Fruit fly (Drosophila melanogaster) whole organism, embryonic: Measurements from ENCODE around the gene dally.

ENCODE experiments used
- CG10267 ChIP-seq: fragments of 200-800 bp; sonication (Bioruptor generic); optimal IDR thresholded peaks from 2 replicates; lab custom pipeline; 2018; ENCODE audit warnings: missing biosample characterization, mild to moderate bottlenecking, missing genetic modification characterization, moderate library complexity
- CG13894 ChIP-seq: fragments of 200-800 bp; sonication (Bioruptor generic); optimal IDR thresholded peaks from 3 replicates; lab custom pipeline; 2018; ENCODE audit warnings: missing biosample characterization, mild to moderate bottlenecking, missing genetic modification characterization, moderate library complexity
- CG14965 ChIP-seq: fragments of 200-800 bp; sonication (Bioruptor generic); optimal IDR thresholded peaks from 2 replicates; lab custom pipeline; 2016; ENCODE audit warnings: missing biosample characterization, missing genetic modification characterization, borderline replicate concordance
- CG15696 ChIP-seq: fragments of 200-800 bp; sonication (Bioruptor generic); optimal IDR thresholded peaks from 2 replicates; lab custom pipeline; 2019; ENCODE audit warnings: missing biosample characterization, mild to moderate bottlenecking, missing genetic modification characterization, moderate library complexity
- CG17361 ChIP-seq: fragments of 200-800 bp; sonication (Bioruptor generic); IDR thresholded peaks from 3 replicates; pipeline ENCODE4 v1.3.6; 2022; ENCODE audit warnings: missing biosample characterization, missing genetic modification characterization
- CG17568 ChIP-seq: fragments of 200-800 bp; sonication (Bioruptor generic); optimal IDR thresholded peaks from 2 replicates; lab custom pipeline; 2018; ENCODE audit warnings: missing biosample characterization, mild to moderate bottlenecking, missing genetic modification characterization, moderate library complexity
- CG2199 ChIP-seq: fragments of 200-800 bp; sonication (Bioruptor generic); IDR thresholded peaks from 3 replicates; pipeline ENCODE4 v1.3.6; 2022; ENCODE audit warnings: missing biosample characterization, missing genetic modification characterization
- CG3163 ChIP-seq: fragments of 200-800 bp; sonication (Bioruptor generic); optimal IDR thresholded peaks from 3 replicates; lab custom pipeline; 2016; ENCODE audit warnings: missing biosample characterization, missing genetic modification characterization
- CG3847 ChIP-seq: fragments of 200-800 bp; sonication (Bioruptor generic); IDR thresholded peaks from 2 replicates; pipeline ENCODE4 v1.3.6; 2022; ENCODE audit warnings: missing biosample characterization, missing genetic modification characterization
- CG42726 ChIP-seq: fragments of 200-800 bp; sonication (Bioruptor generic); IDR thresholded peaks from 2 replicates; pipeline ENCODE4 v1.3.6; 2022; ENCODE audit warnings: missing biosample characterization, missing genetic modification characterization; ENCODE audit not compliant: partially characterized antibody
- CG4360 ChIP-seq: fragments of 200-800 bp; sonication (Bioruptor generic); IDR thresholded peaks from 2 replicates; pipeline ENCODE4 v1.3.6; 2022; ENCODE audit warnings: missing biosample characterization, missing genetic modification characterization
- CG7556 ChIP-seq: fragments of 200-800 bp; sonication (Bioruptor generic); optimal IDR thresholded peaks from 2 replicates; lab custom pipeline; 2017; ENCODE audit warnings: missing biosample characterization, mild to moderate bottlenecking, missing genetic modification characterization
- CG9727 ChIP-seq: fragments of 200-800 bp; sonication (Bioruptor generic); optimal IDR thresholded peaks from 3 replicates; lab custom pipeline; 2017; ENCODE audit warnings: missing biosample characterization, mild to moderate bottlenecking, missing genetic modification characterization
- D ChIP-seq, 2 experiments: fragments of 200-800 bp in 1 of 2; fragments of >200 bp in 1 of 2; sonication (Bioruptor generic) in 1 of 2; optimal IDR thresholded peaks; 2 replicates in 1 of 2; 3 replicates in 1 of 2; lab custom pipeline; 2017; ENCODE audit warnings: mild to moderate bottlenecking in 1 of 2, missing biosample characterization in 1 of 2, missing genetic modification characterization in 1 of 2, missing genetic modification reagents in 1 of 2
- HLH3B ChIP-seq: fragments of 200-800 bp; sonication (Bioruptor generic); IDR thresholded peaks from 2 replicates; pipeline ENCODE4 v1.3.6; 2022; ENCODE audit warnings: missing biosample characterization, missing genetic modification characterization
- MTF-1 ChIP-seq: fragments of 200-800 bp; sonication (Bioruptor generic); optimal IDR thresholded peaks from 2 replicates; lab custom pipeline; 2018; ENCODE audit warnings: missing biosample characterization, mild to moderate bottlenecking, missing genetic modification characterization, borderline replicate concordance
- Med ChIP-seq: fragments of 200-800 bp; sonication (Bioruptor generic); peaks from one replicate; lab custom pipeline; 2016; ENCODE audit warnings: missing biosample characterization, missing genetic modification characterization, mild to moderate bottlenecking, inconsistent platforms, moderate library complexity
- NK7.1 ChIP-seq: fragments of 200-800 bp; sonication (Bioruptor generic); optimal IDR thresholded peaks from 3 replicates; lab custom pipeline; 2016; ENCODE audit warnings: missing biosample characterization, missing genetic modification characterization
- Pdp1 ChIP-seq, 2 experiments: fragments of 200-800 bp; sonication (Bioruptor generic); optimal IDR thresholded peaks; 3 replicates each; lab custom pipeline; 2016; ENCODE audit warnings: missing biosample characterization in 2 of 2, missing genetic modification characterization in 2 of 2, mild to moderate bottlenecking in 1 of 2, moderate library complexity in 1 of 2
- Sox100B ChIP-seq: fragments of 200-800 bp; sonication (Bioruptor generic); optimal IDR thresholded peaks from 3 replicates; lab custom pipeline; 2018; ENCODE audit warnings: missing biosample characterization, mild to moderate bottlenecking, missing genetic modification characterization
- Stat92E ChIP-seq, 3 experiments: fragments of >200 bp in 2 of 3; fragments of 200-800 bp in 1 of 3; sonication (Bioruptor generic) in 1 of 3; optimal IDR thresholded peaks; 2 replicates each; lab custom pipeline; 2017 to 2019; ENCODE audit warnings: missing biosample characterization in 3 of 3, missing genetic modification characterization in 3 of 3, mild to moderate bottlenecking in 1 of 3, moderate library complexity in 1 of 3
- ab ChIP-seq: fragments of 200-800 bp; sonication (Bioruptor generic); optimal IDR thresholded peaks from 2 replicates; lab custom pipeline; 2016; ENCODE audit warnings: missing biosample characterization, missing genetic modification characterization
- cg ChIP-seq: fragments of 200-800 bp; sonication (Bioruptor generic); optimal IDR thresholded peaks from 3 replicates; lab custom pipeline; 2019; ENCODE audit warnings: missing biosample characterization, mild to moderate bottlenecking, missing genetic modification characterization, moderate library complexity
- chinmo ChIP-seq: fragments of 200-800 bp; sonication (Bioruptor generic); IDR thresholded peaks from 4 replicates; pipeline ENCODE4 v1.3.6; 2022; ENCODE audit warnings: missing biosample characterization, missing genetic modification characterization; ENCODE audit not compliant: partially characterized antibody
- chm ChIP-seq: fragments of 200-800 bp; sonication (Bioruptor generic); IDR thresholded peaks from 2 replicates; pipeline ENCODE4 v1.3.6; 2022; ENCODE audit warnings: missing biosample characterization, missing genetic modification characterization
- fd102C ChIP-seq: fragments of 200-800 bp; sonication (Bioruptor generic); optimal IDR thresholded peaks from 2 replicates; lab custom pipeline; 2018; ENCODE audit warnings: missing biosample characterization, mild to moderate bottlenecking, missing genetic modification characterization, moderate library complexity
- fd3F ChIP-seq: fragments of 200-800 bp; sonication (Bioruptor generic); optimal IDR thresholded peaks from 2 replicates; lab custom pipeline; 2018; ENCODE audit warnings: missing biosample characterization, mild to moderate bottlenecking, missing genetic modification characterization, moderate library complexity
- gcm ChIP-seq: fragments of 200-800 bp; sonication (Bioruptor generic); optimal IDR thresholded peaks from 2 replicates; lab custom pipeline; 2019; ENCODE audit warnings: missing biosample characterization, mild to moderate bottlenecking, missing genetic modification characterization, moderate library complexity
- gem ChIP-seq: fragments of 200-800 bp; sonication (Bioruptor generic); optimal IDR thresholded peaks from 2 replicates; lab custom pipeline; 2019; ENCODE audit warnings: missing biosample characterization, mild to moderate bottlenecking, missing genetic modification characterization, moderate library complexity
- grn ChIP-seq: fragments of 200-800 bp; sonication (Bioruptor generic); optimal IDR thresholded peaks from 3 replicates; lab custom pipeline; 2017; ENCODE audit warnings: missing biosample characterization, missing genetic modification characterization
- oc ChIP-seq: fragments of 200-800 bp; sonication (Bioruptor generic); optimal IDR thresholded peaks from 2 replicates; lab custom pipeline; 2018; ENCODE audit warnings: missing biosample characterization, mild to moderate bottlenecking, missing genetic modification characterization, moderate library complexity
- otp ChIP-seq: fragments of 200-800 bp; sonication (Bioruptor generic); IDR thresholded peaks from 3 replicates; pipeline ENCODE4, ENCODE4 v1.3.6; 2022; ENCODE audit warnings: missing biosample characterization, missing genetic modification characterization
- psq ChIP-seq: fragments of 200-800 bp; sonication (Bioruptor generic); optimal IDR thresholded peaks from 2 replicates; lab custom pipeline; 2017; ENCODE audit warnings: missing biosample characterization, missing genetic modification characterization
- sens ChIP-seq: fragments of 200-800 bp; sonication (Bioruptor generic); peaks from one replicate; lab custom pipeline; 2016; ENCODE audit warnings: missing biosample characterization, missing genetic modification characterization
- sim ChIP-seq: fragments of 200-800 bp; sonication (Bioruptor generic); IDR thresholded peaks from 2 replicates; pipeline ENCODE4 v1.3.6; 2022; ENCODE audit warnings: missing biosample characterization, missing genetic modification characterization
- so ChIP-seq: fragments of 200-800 bp; sonication (Bioruptor generic); IDR thresholded peaks from 3 replicates; pipeline ENCODE4 v1.3.6; 2022; ENCODE audit warnings: missing biosample characterization, missing genetic modification characterization
- sob ChIP-seq: fragments of 200-800 bp; sonication (Bioruptor generic); IDR thresholded peaks from 2 replicates; pipeline ENCODE4 v1.3.6; 2022; ENCODE audit warnings: missing biosample characterization, missing genetic modification characterization
- sqz ChIP-seq: fragments of 200-800 bp; sonication (Bioruptor generic); optimal IDR thresholded peaks from 3 replicates; lab custom pipeline; 2018; ENCODE audit warnings: missing biosample characterization, mild to moderate bottlenecking, missing genetic modification characterization
- tll ChIP-seq, 2 experiments: fragments of 200-800 bp in 1 of 2; fragments of >200 bp in 1 of 2; sonication (Bioruptor generic) in 1 of 2; optimal IDR thresholded peaks; 2 replicates each; lab custom pipeline; 2017 to 2019; ENCODE audit warnings: missing biosample characterization in 2 of 2, missing genetic modification characterization in 2 of 2, mild to moderate bottlenecking in 1 of 2, moderate library complexity in 1 of 2

Gene dally

dm6 chr3L:8832737-8833466 is 5.6 kb downstream of the dally start (continued):
- TF ChIP-seq tll (GFP tag; optimal IDR thresholded peaks at IDR 0.05; lab: Kevin White, UChicago): peak in 1 of 2 experiments; percentile 92

dm6 chr3L:8833467-8833802 is 6.1 kb downstream of the dally start:
- TF ChIP-seq CG10267: no peak
- TF ChIP-seq cg (GFP tag; lab: Kevin White, UChicago): peak; percentile 36
- peak; percentile 44; the same call in 1 of the 3 replicates for TF ChIP-seq CG2199 (GFP tag; lab: Robert Waterston, UW)
- TF ChIP-seq CG42726: no peak
- TF ChIP-seq so: 0 out of 3 replicates have a peak, but pooled peaks have one; percentile 5
- no peak for TF ChIP-seq psq (GFP tag; lab: Kevin White, UChicago)
- TF ChIP-seq ab: no peak
- no peak for TF ChIP-seq CG17568
- peak; percentile 28 for TF ChIP-seq CG13894 (tag; lab: Kevin White, UChicago)
- no peak for TF ChIP-seq HLH3B (GFP tag; lab: Robert Waterston, UW)
- peak in 1 of 3 experiments; percentile 34 for TF ChIP-seq Stat92E (GFP tag; optimal IDR thresholded peaks at IDR 0.05; lab: Kevin White, UChicago)
- TF ChIP-seq CG4360 (GFP tag; lab: Robert Waterston, UW): peak; percentile 57
- no peak for TF ChIP-seq sim
- TF ChIP-seq D (optimal IDR thresholded peaks at IDR 0.05; lab: Kevin White, UChicago): peak; percentile 43
- TF ChIP-seq D (GFP tag; optimal IDR thresholded peaks at IDR 0.05; lab: Kevin White, UChicago): no peak
- TF ChIP-seq sqz (GFP tag; lab: Kevin White, UChicago): peak; percentile 81
- TF ChIP-seq chm (GFP tag; lab: Robert Waterston, UW): no peak
- TF ChIP-seq sens (GFP tag; lab: Kevin White, UChicago): peak; percentile 1
- TF ChIP-seq chinmo (GFP tag; lab: Robert Waterston, UW): 0 out of 4 replicates have a peak, but pooled peaks have one; percentile 67
- peak; percentile 28 for TF ChIP-seq grn
- TF ChIP-seq Pdp1 (GFP tag; optimal IDR thresholded peaks at IDR 0.05; lab: Kevin White, UChicago): peak in 1 of 2 experiments; percentile 44
- no peak for TF ChIP-seq Sox100B

dm6 chr3L:8834486-8834885 is 7.2 kb downstream of the dally start:
- TF ChIP-seq oc (peak; percentile 40), gem (tag; lab: Kevin White, UChicago) (peak; percentile 10), CG7556 (GFP tag; lab: Kevin White, UChicago) (peak; percentile 3), HLH3B (GFP tag; lab: Robert Waterston, UW) (0 out of 2 replicates have a peak, but pooled peaks have one; percentile 6), CG3163 (GFP tag; lab: Kevin White, UChicago) (no peak), gcm (no peak), CG14965 (GFP tag; lab: Kevin White, UChicago) (no peak), CG9727 (GFP tag; lab: Kevin White, UChicago) (peak; percentile 59), fd102C (GFP tag; lab: Kevin White, UChicago) (peak; percentile 71), MTF-1 (GFP tag; lab: Kevin White, UChicago) (peak; percentile 30), Med (GFP tag; lab: Kevin White, UChicago) (peak; percentile 49), otp (GFP tag; lab: Robert Waterston, UW) (0 out of 3 replicates have a peak, but pooled peaks have one; percentile 6), CG3847 (GFP tag; lab: Robert Waterston, UW) (no peak), sens (GFP tag; lab: Kevin White, UChicago) (peak; percentile 37), sob (no peak), CG17361 (GFP tag; lab: Robert Waterston, UW) (0 out of 3 replicates have a peak, but pooled peaks have one; percentile 10), CG15696 (tag; lab: Kevin White, UChicago) (peak; percentile 49), NK7.1 (GFP tag; lab: Kevin White, UChicago) (peak; percentile 8), fd3F (GFP tag; lab: Kevin White, UChicago) (no peak)
